Fruit fly (Drosophila melanogaster): ENCODE measurements around the gene Dip-C.

Dip-C gene

dm6 chr3R:12451376-12451775 is 37.8 kb upstream of the Dip-C start (continued):
- TF ChIP-seq fd96Cb (tag; optimal IDR thresholded peaks at IDR 0.05) (peak; percentile 18), CG12391 (tag; optimal IDR thresholded peaks at IDR 0.05) (peak; percentile 29), Neu2 (GFP tag; optimal IDR thresholded peaks at IDR 0.05; ENCODE audit: borderline replicate concordance) (no peak), CG14050 (GFP tag; IDR thresholded peaks at IDR 0.05) (peak; percentile 41; the same call in 2 of the 3 replicates), esg (GFP tag; conservative IDR thresholded peaks at IDR 0.05) (peak; percentile 39; the same call in 1 of the 2 replicates), NfI (GFP tag; optimal IDR thresholded peaks at IDR 0.05) (peak; percentile 34), CG12769 (tag; optimal IDR thresholded peaks at IDR 0.05) (peak; percentile 43), sens (GFP tag) (peak; percentile 77), CG12659 (GFP tag; optimal IDR thresholded peaks at IDR 0.05) (peak; percentile 19), CG2116 (GFP tag; optimal IDR thresholded peaks at IDR 0.05) (no peak), sd (tag; optimal IDR thresholded peaks at IDR 0.05) (no peak), Deaf1 (tag; optimal IDR thresholded peaks at IDR 0.05) (no peak), cato (GFP tag; optimal IDR thresholded peaks at IDR 0.05; ENCODE audit: borderline replicate concordance) (peak; percentile 16), HLH3B (GFP tag; IDR thresholded peaks at IDR 0.05) (peak; percentile 42; the same call in 1 of the 2 replicates), tgo (GFP tag; IDR thresholded peaks at IDR 0.05) (peak; percentile 59; the same call in 2 of the 3 replicates), CG8388 (GFP tag; optimal IDR thresholded peaks at IDR 0.05) (peak; percentile 16), CG3281 (GFP tag; optimal IDR thresholded peaks at IDR 0.05) (peak; percentile 14), toy (GFP tag; IDR thresholded peaks at IDR 0.05) (no peak), CG5245 (GFP tag; optimal IDR thresholded peaks at IDR 0.05) (peak; percentile 9), CG12219 (GFP tag; optimal IDR thresholded peaks at IDR 0.05) (peak; percentile 23), CG15269 (tag; optimal IDR thresholded peaks at IDR 0.05) (peak; percentile 70), CG7357 (GFP tag; IDR thresholded peaks at IDR 0.05) (0 out of 3 replicates have a peak, but pooled peaks have one; percentile 7), CG6175 (GFP tag; IDR thresholded peaks at IDR 0.05) (no peak), Optix (GFP tag; IDR thresholded peaks at IDR 0.05) (no peak), CG7556 (GFP tag; optimal IDR thresholded peaks at IDR 0.05) (peak; percentile 4), salm (tag; optimal IDR thresholded peaks at IDR 0.05) (no peak), CG8089 (GFP tag; optimal IDR thresholded peaks at IDR 0.05) (no peak), CG2120 (GFP tag; optimal IDR thresholded peaks at IDR 0.05) (peak; percentile 22), Fer3 (tag; optimal IDR thresholded peaks at IDR 0.05) (peak; percentile 48), onecut (GFP tag; IDR thresholded peaks at IDR 0.05) (peak; percentile 48), grau (tag; optimal IDR thresholded peaks at IDR 0.05) (peak; percentile 52), stc (GFP tag; IDR thresholded peaks at IDR 0.05) (peak; percentile 37; the same call in 1 of the 2 replicates), CG2712 (tag; optimal IDR thresholded peaks at IDR 0.05) (peak; percentile 29), row (GFP tag; IDR thresholded peaks at IDR 0.05) (peak; percentile 42), B-H1 (GFP tag; IDR thresholded peaks at IDR 0.05) (peak; percentile 22; the same call in 1 of the 3 replicates), CG4424 (GFP tag; optimal IDR thresholded peaks at IDR 0.05) (peak; percentile 41), CG8924 (tag; optimal IDR thresholded peaks at IDR 0.05) (peak; percentile 5), Hsf (GFP tag; optimal IDR thresholded peaks at IDR 0.05) (peak; percentile 8), Mrtf (GFP tag; IDR thresholded peaks at IDR 0.05) (no peak), sisA (GFP tag; IDR thresholded peaks at IDR 0.05) (0 out of 2 replicates have a peak, but pooled peaks have one; percentile 31), CG1603 (tag; optimal IDR thresholded peaks at IDR 0.05) (peak; percentile 51), HHEX (GFP tag; optimal IDR thresholded peaks at IDR 0.05) (peak; percentile 0), gem (tag; optimal IDR thresholded peaks at IDR 0.05) (peak; percentile 69), Atf6 (GFP tag; IDR thresholded peaks at IDR 0.05) (peak; percentile 39; the same call in 1 of the 2 replicates), CG14441 (GFP tag; IDR thresholded peaks at IDR 0.05) (peak; percentile 14; the same call in 1 of the 2 replicates), CG17385 (GFP tag; optimal IDR thresholded peaks at IDR 0.05) (peak; percentile 35), HLH54F (GFP tag; optimal IDR thresholded peaks at IDR 0.05) (no peak), CG16863 (GFP tag; optimal IDR thresholded peaks at IDR 0.05) (peak; percentile 25), Fer1 (GFP tag; optimal IDR thresholded peaks at IDR 0.05) (peak; percentile 43), chif (GFP tag; optimal IDR thresholded peaks at IDR 0.05) (peak in 1 of 2 experiments; percentile 16), CG17328 (GFP tag; IDR thresholded peaks at IDR 0.05) (peak; percentile 47; the same call in 1 of the 2 replicates)
